Fruit fly (Drosophila melanogaster) whole organism, pupa: Measurements from ENCODE around the gene FucT6.

Experiments used
- CG34367 ChIP-seq: fragments of 200-800 bp; sonication (Bioruptor generic); optimal IDR thresholded peaks from 2 replicates; lab custom pipeline; 2018; ENCODE audit warnings: missing biosample characterization, mild to moderate bottlenecking, missing genetic modification characterization
- CG9948 ChIP-seq: fragments of 200-800 bp; sonication (Bioruptor generic); optimal IDR thresholded peaks from 2 replicates; lab custom pipeline; 2018; ENCODE audit warnings: missing biosample characterization, mild to moderate bottlenecking, missing genetic modification characterization, moderate library complexity

DNA sequence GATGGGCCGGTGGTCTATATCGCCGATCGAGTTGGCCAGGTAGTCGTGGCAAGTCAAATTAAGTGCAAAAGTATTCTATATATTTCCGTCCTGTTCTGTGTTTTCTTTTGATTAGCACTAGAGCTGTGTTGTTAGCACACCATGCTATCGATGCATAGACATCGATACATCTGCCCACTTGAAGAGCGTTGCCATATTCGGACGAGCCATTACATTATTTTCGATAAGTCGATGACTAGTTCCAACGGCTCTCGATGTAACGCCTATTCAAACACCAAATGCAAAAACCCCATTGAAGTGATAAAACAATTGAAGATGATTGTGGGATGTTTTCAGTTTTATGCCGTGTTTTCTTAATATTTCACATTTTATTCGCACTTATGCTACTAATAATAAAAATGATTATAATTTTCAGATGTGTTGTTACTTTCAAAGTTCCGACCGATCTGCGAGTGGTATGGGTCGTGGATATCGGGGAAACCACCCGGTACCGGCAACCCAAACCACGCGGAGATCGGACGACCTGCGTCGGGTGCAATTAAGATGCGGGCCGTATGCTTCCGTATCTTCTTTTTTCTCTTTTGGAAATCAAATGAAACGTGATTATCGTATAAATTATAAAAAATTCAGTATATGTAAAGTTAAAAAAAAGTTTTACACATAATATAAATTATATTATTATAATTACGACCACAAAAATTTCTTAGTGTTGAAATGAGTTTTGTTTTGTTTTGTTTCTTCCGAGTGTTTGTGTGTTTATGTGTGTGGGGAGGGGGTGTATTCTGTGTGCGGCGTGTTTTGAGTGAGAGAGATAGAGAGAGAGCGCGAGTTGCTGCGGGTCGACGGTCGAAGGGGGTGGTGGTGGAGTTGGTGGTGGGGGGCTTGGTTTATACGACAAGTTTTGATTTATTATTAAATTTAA lies at the start of gene FucT6:
- TF ChIP-seq CG9948 (tag; lab: Kevin White, UChicago) (peak; percentile 1), CG34367 (no peak)
